Worm (Caenorhabditis elegans) whole organism, L1 larva: ENCODE measurements around the gene lbp-9.
A peak's percentile ranks its signal among the peaks of the same experiment; 100 is the strongest.

ENCODE experiments used
- C04F5.9 ChIP-seq: sonication (generic microtip); optimal IDR thresholded peaks from 2 replicates; lab custom pipeline; 2016; ENCODE audit warnings: missing genetic modification characterization, missing compliant biosample characterization
- F16B12.6 ChIP-seq: fragments of 150-350 bp; optimal IDR thresholded peaks from 2 replicates; lab custom pipeline; 2014; ENCODE audit warnings: missing biosample characterization, missing genetic modification characterization
- aha-1 ChIP-seq: fragments of 150-350 bp; optimal IDR thresholded peaks from 2 replicates; lab custom pipeline; 2014; ENCODE audit warnings: missing biosample characterization, missing genetic modification characterization
- ama-1 ChIP-seq: fragments of 150-350 bp; optimal IDR thresholded peaks from 2 replicates; lab custom pipeline; 2014
- blmp-1 ChIP-seq: fragments of 150-350 bp; optimal IDR thresholded peaks from 2 replicates; lab custom pipeline; 2014; ENCODE audit warnings: missing biosample characterization, missing genetic modification characterization
- ceh-63 ChIP-seq: fragments of 200-800 bp; sonication (Bioruptor generic); optimal IDR thresholded peaks from 2 replicates; lab custom pipeline; 2018; ENCODE audit warnings: mild to moderate bottlenecking, missing genetic modification characterization, missing compliant biosample characterization
- ceh-8 ChIP-seq: fragments of 200-800 bp; sonication (Bioruptor generic); optimal IDR thresholded peaks from 2 replicates; lab custom pipeline; 2018; ENCODE audit warnings: mild to moderate bottlenecking, missing genetic modification characterization, moderate library complexity, missing compliant biosample characterization
- ceh-82 ChIP-seq, 3 experiments: fragments of 150-350 bp in 1 of 3; sonication (generic microtip) in 2 of 3; optimal IDR thresholded peaks; 2 replicates each; lab custom pipeline; 2014 to 2017; ENCODE audit warnings: missing biosample characterization in 3 of 3, missing genetic modification characterization in 3 of 3
- ces-1 ChIP-seq: fragments of 150-350 bp; optimal IDR thresholded peaks from 2 replicates; lab custom pipeline; 2014; ENCODE audit warnings: missing biosample characterization, missing genetic modification reagents, missing genetic modification characterization
- dpl-1 ChIP-seq, 3 experiments: fragments of 150-350 bp in 2 of 3; sonication (generic microtip) in 1 of 3; optimal IDR thresholded peaks; 2 replicates each; lab custom pipeline; 2014 to 2017; ENCODE audit warnings: missing biosample characterization in 3 of 3, missing genetic modification characterization in 3 of 3, missing genetic modification reagents in 3 of 3
- efl-1 ChIP-seq, 4 experiments: fragments of 150-350 bp; optimal IDR thresholded peaks in 3 of 4; peaks in 1 of 4; 1 replicate in 1 of 4; 2 replicates in 3 of 4; lab custom pipeline; 2014; ENCODE audit warnings: missing biosample characterization in 2 of 4, missing genetic modification characterization in 2 of 4, missing genetic modification reagents in 2 of 4
- egl-13 ChIP-seq: sonication (generic microtip); optimal IDR thresholded peaks from 2 replicates; lab custom pipeline; 2016; ENCODE audit warnings: missing genotype, missing genetic modification reagents, missing genetic modification characterization, missing compliant biosample characterization
- egl-27 ChIP-seq, 2 experiments: fragments of 150-350 bp in 1 of 2; sonication (generic microtip); optimal IDR thresholded peaks; 3 replicates each; lab custom pipeline; 2017 to 2018; ENCODE audit warnings: missing biosample characterization in 2 of 2, missing genetic modification characterization in 2 of 2, missing genetic modification reagents in 2 of 2
- fkh-4 ChIP-seq: sonication (generic microtip); optimal IDR thresholded peaks from 2 replicates; lab custom pipeline; 2016; ENCODE audit warnings: missing compliant biosample characterization, missing genetic modification characterization, borderline replicate concordance
- hlh-4 ChIP-seq: sonication (generic microtip); optimal IDR thresholded peaks from 2 replicates; lab custom pipeline; 2016; ENCODE audit warnings: mild to moderate bottlenecking, missing genetic modification characterization, missing compliant biosample characterization
- irx-1 ChIP-seq: sonication (generic microtip); optimal IDR thresholded peaks from 2 replicates; lab custom pipeline; 2016; ENCODE audit warnings: missing genetic modification characterization, missing compliant biosample characterization
- isw-1 ChIP-seq: fragments of 200-800 bp; sonication (Bioruptor generic); IDR thresholded peaks from 2 replicates; pipeline ENCODE4 v1.3.6; 2022; ENCODE audit warnings: missing genetic modification characterization, missing compliant biosample characterization
- lin-13 ChIP-seq: fragments of 150-350 bp; optimal IDR thresholded peaks from 2 replicates; lab custom pipeline; 2014; ENCODE audit warnings: missing biosample characterization, missing genetic modification reagents, missing genetic modification characterization
- lin-14 ChIP-seq: fragments of 200-800 bp; sonication (Bioruptor generic); optimal IDR thresholded peaks from 2 replicates; lab custom pipeline; 2018; ENCODE audit warnings: mild to moderate bottlenecking, missing genetic modification characterization, moderate library complexity, missing compliant biosample characterization
- lin-35 ChIP-seq, 2 experiments: fragments of 150-350 bp; optimal IDR thresholded peaks; 2 replicates each; lab custom pipeline; 2014; ENCODE audit warnings: missing biosample characterization in 2 of 2, missing genetic modification characterization in 2 of 2, missing genetic modification reagents in 2 of 2
- lir-3 ChIP-seq: sonication (generic microtip); optimal IDR thresholded peaks from 2 replicates; lab custom pipeline; 2016; ENCODE audit warnings: mild to moderate bottlenecking, missing genetic modification characterization, moderate library complexity, missing compliant biosample characterization; ENCODE audit not compliant: poor library complexity
- lsy-2 ChIP-seq, 2 experiments: fragments of 150-350 bp; optimal IDR thresholded peaks; 2 replicates each; lab custom pipeline; 2014; ENCODE audit warnings: missing biosample characterization in 2 of 2, missing genetic modification characterization in 2 of 2
- mdl-1 ChIP-seq, 2 experiments: fragments of 150-350 bp; optimal IDR thresholded peaks; 2 replicates each; lab custom pipeline; 2014 to 2017; ENCODE audit warnings: missing biosample characterization in 2 of 2, missing genetic modification characterization in 2 of 2, inconsistent platforms in 1 of 2
- mep-1 ChIP-seq: fragments of 150-350 bp; optimal IDR thresholded peaks from 2 replicates; lab custom pipeline; 2014; ENCODE audit warnings: missing biosample characterization, missing genetic modification characterization
- nhr-11 ChIP-seq: fragments of 150-350 bp; optimal IDR thresholded peaks from 2 replicates; lab custom pipeline; 2014; ENCODE audit warnings: missing biosample characterization, missing genetic modification characterization
- nhr-12 ChIP-seq: sonication (generic microtip); optimal IDR thresholded peaks from 2 replicates; lab custom pipeline; 2017; ENCODE audit warnings: missing biosample characterization, missing genetic modification characterization
- nhr-19 ChIP-seq: fragments of 200-800 bp; sonication (Bioruptor generic); conservative IDR thresholded peaks from 2 replicates; pipeline ENCODE4 v1.3.6; 2022; ENCODE audit warnings: missing genetic modification characterization, missing compliant biosample characterization
- nhr-20 ChIP-seq: sonication (generic microtip); optimal IDR thresholded peaks from 2 replicates; lab custom pipeline; 2016; ENCODE audit warnings: mild to moderate bottlenecking, missing genetic modification characterization, missing compliant biosample characterization
- nhr-47 ChIP-seq: sonication (generic microtip); optimal IDR thresholded peaks from 2 replicates; lab custom pipeline; 2016; ENCODE audit warnings: mild to moderate bottlenecking, missing genetic modification characterization, moderate library complexity, missing compliant biosample characterization
- nhr-71 ChIP-seq: sonication (generic microtip); optimal IDR thresholded peaks from 2 replicates; lab custom pipeline; 2016; ENCODE audit warnings: mild to moderate bottlenecking, missing genetic modification characterization, moderate library complexity, missing compliant biosample characterization
- nhr-84 ChIP-seq: sonication (generic microtip); optimal IDR thresholded peaks from 2 replicates; lab custom pipeline; 2017; ENCODE audit warnings: missing biosample characterization, missing genetic modification characterization
- nhr-85 ChIP-seq: sonication (generic microtip); peaks from one replicate; lab custom pipeline; 2016; ENCODE audit warnings: missing genetic modification characterization, inconsistent platforms, missing compliant biosample characterization
- nhr-90 ChIP-seq: sonication (generic microtip); optimal IDR thresholded peaks from 2 replicates; lab custom pipeline; 2016; ENCODE audit warnings: mild to moderate bottlenecking, missing genetic modification characterization, missing compliant biosample characterization; ENCODE audit not compliant: poor library complexity
- pqm-1 ChIP-seq: sonication (generic microtip); optimal IDR thresholded peaks from 3 replicates; lab custom pipeline; 2017; ENCODE audit warnings: missing biosample characterization, missing genetic modification characterization
- rnt-1 ChIP-seq: sonication (generic microtip); optimal IDR thresholded peaks from 2 replicates; lab custom pipeline; 2016; ENCODE audit warnings: mild to moderate bottlenecking, missing genetic modification characterization, moderate library complexity, missing compliant biosample characterization
- skn-1 ChIP-seq: fragments of 150-350 bp; optimal IDR thresholded peaks from 2 replicates; lab custom pipeline; 2014; ENCODE audit warnings: missing biosample characterization, missing genetic modification characterization
- snu-23 ChIP-seq: sonication (generic microtip); optimal IDR thresholded peaks from 2 replicates; lab custom pipeline; 2016; ENCODE audit warnings: missing genetic modification characterization, missing compliant biosample characterization
- sup-37 ChIP-seq: fragments of 200-800 bp; sonication (Bioruptor generic); optimal IDR thresholded peaks from 2 replicates; lab custom pipeline; 2018; ENCODE audit warnings: mild to moderate bottlenecking, missing genetic modification characterization, missing compliant biosample characterization
- swsn-7 ChIP-seq: sonication (generic microtip); optimal IDR thresholded peaks from 2 replicates; lab custom pipeline; 2016; ENCODE audit warnings: missing genetic modification characterization, missing compliant biosample characterization
- tbx-2 ChIP-seq: sonication (generic microtip); optimal IDR thresholded peaks from 2 replicates; lab custom pipeline; 2016; ENCODE audit warnings: missing genetic modification characterization, missing compliant biosample characterization
- tlp-1 ChIP-seq: fragments of 150-350 bp; optimal IDR thresholded peaks from 2 replicates; lab custom pipeline; 2014; ENCODE audit warnings: missing biosample characterization, missing genetic modification characterization
- unc-62 ChIP-seq: fragments of 150-350 bp; optimal IDR thresholded peaks from 2 replicates; lab custom pipeline; 2014; ENCODE audit warnings: missing biosample characterization, missing genetic modification reagents, missing genetic modification characterization
- xbp-1 ChIP-seq: sonication (generic microtip); optimal IDR thresholded peaks from 2 replicates; lab custom pipeline; 2016; ENCODE audit warnings: missing genetic modification characterization, missing compliant biosample characterization
- zag-1 ChIP-seq: fragments of 150-350 bp; optimal IDR thresholded peaks from 2 replicates; lab custom pipeline; 2014; ENCODE audit warnings: missing biosample characterization, missing genetic modification characterization
- ztf-11 ChIP-seq, 2 experiments: sonication (generic microtip); optimal IDR thresholded peaks; 2 replicates each; lab custom pipeline; 2016 to 2017; ENCODE audit warnings: missing genetic modification characterization in 2 of 2, missing biosample characterization in 1 of 2, missing compliant biosample characterization in 1 of 2
- ztf-4 ChIP-seq: fragments of 150-350 bp; optimal IDR thresholded peaks from 2 replicates; lab custom pipeline; 2014; ENCODE audit warnings: missing biosample characterization, missing genetic modification characterization

The lbp-9 gene

DNA sequence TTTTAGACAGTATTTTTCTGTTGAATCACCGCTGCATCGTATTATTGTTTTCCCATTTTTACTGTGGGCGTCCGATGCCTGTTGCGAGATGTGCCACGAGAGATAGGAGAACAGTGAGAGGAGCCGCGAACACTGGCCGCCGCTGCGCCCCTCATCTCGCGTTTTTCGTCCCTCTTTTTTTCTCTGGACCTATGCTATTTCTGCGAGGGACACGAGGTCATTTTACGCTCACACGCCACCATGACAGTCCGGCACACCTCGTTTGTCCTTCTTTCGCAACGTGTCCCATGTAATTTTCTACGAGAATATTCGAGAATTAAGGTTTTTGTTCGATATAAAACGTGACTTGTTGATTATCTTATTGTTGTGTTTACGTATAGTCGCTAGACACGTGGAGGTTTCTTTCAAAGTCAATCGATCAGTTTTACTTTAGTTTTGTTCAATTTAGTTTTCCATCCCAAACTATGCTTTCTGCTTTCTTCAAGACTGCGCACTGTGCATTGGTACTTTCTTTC lies at the start of gene lbp-9:
TSS of gene lbp-9 (plus strand) at position 465 of the 515 bp plus-strand sequence.
- TF ChIP-seq C04F5.9 (tag; lab: Kevin White, UChicago), result peak; percentile 15
- peak; percentile 12 to 35 for TF ChIP-seq efl-1 (optimal IDR thresholded peaks at IDR 0.05; lab: Kevin White, UChicago)
- peak; percentile 36 to 82 for TF ChIP-seq efl-1 (GFP tag; optimal IDR thresholded peaks at IDR 0.05 in 1 of 2; lab: Kevin White, UChicago)
- no peak for TF ChIP-seq pqm-1 (tag; lab: Kevin White, UChicago)
- peak; percentile 43 for TF ChIP-seq nhr-90 (tag; lab: Kevin White, UChicago)
- TF ChIP-seq nhr-84, result no peak
- peak; percentile 10 for TF ChIP-seq rnt-1
- TF ChIP-seq xbp-1 (tag; lab: Kevin White, UChicago), result peak; percentile 35
- no peak for TF ChIP-seq unc-62
- TF ChIP-seq isw-1 (GFP tag; lab: Robert Waterston, UW), result no peak
- TF ChIP-seq nhr-71 (tag; lab: Kevin White, UChicago), result peak; percentile 80
- TF ChIP-seq ztf-4 (tag; lab: Kevin White, UChicago), result peak; percentile 21
- TF ChIP-seq swsn-7 (tag; lab: Kevin White, UChicago), result peak; percentile 40
- TF ChIP-seq ceh-63 (GFP tag; lab: Kevin White, UChicago), result no peak
- TF ChIP-seq blmp-1 (tag; lab: Kevin White, UChicago), result peak; percentile 36
- TF ChIP-seq snu-23, result peak; percentile 80
- TF ChIP-seq nhr-85 (tag; lab: Kevin White, UChicago), result peak; percentile 91
- peak; percentile 23 for TF ChIP-seq tbx-2 (tag; lab: Kevin White, UChicago)
- TF ChIP-seq lin-35 (GFP tag; optimal IDR thresholded peaks at IDR 0.05; lab: Kevin White, UChicago), result peak; percentile 42 to 69
- TF ChIP-seq dpl-1 (GFP tag; optimal IDR thresholded peaks at IDR 0.05; lab: Kevin White, UChicago), result peak in 2 of 3 experiments; percentile 6 to 50
- TF ChIP-seq nhr-47 (tag; lab: Kevin White, UChicago), result peak; percentile 41
- TF ChIP-seq ama-1 (lab: Kevin White, UChicago), result no peak
- TF ChIP-seq zag-1 (tag; lab: Kevin White, UChicago), result no peak
- TF ChIP-seq mdl-1 (tag; optimal IDR thresholded peaks at IDR 0.05; lab: Kevin White, UChicago), result peak in 1 of 2 experiments; percentile 81
- TF ChIP-seq irx-1 (tag; lab: Kevin White, UChicago), result peak; percentile 25
- peak; percentile 74 for TF ChIP-seq skn-1 (tag; lab: Kevin White, UChicago)
- TF ChIP-seq nhr-12 (tag; lab: Kevin White, UChicago), result no peak
- peak in 1 of 3 experiments; percentile 31 for TF ChIP-seq ceh-82 (tag; optimal IDR thresholded peaks at IDR 0.05; lab: Kevin White, UChicago)
- TF ChIP-seq lin-14 (GFP tag; lab: Kevin White, UChicago), result peak; percentile 99
- TF ChIP-seq mep-1, result peak; percentile 89
- TF ChIP-seq tlp-1 (tag; lab: Kevin White, UChicago), result no peak
- peak; percentile 28 for TF ChIP-seq lin-13
- TF ChIP-seq nhr-20 (tag; lab: Kevin White, UChicago), result peak; percentile 88
- TF ChIP-seq nhr-19 (GFP tag; lab: Robert Waterston, UW), result peak; percentile 37; the same call in 1 of the 2 replicates
- peak; percentile 15 to 34 for TF ChIP-seq lsy-2 (tag; optimal IDR thresholded peaks at IDR 0.05; lab: Kevin White, UChicago)
- TF ChIP-seq egl-13, result no peak
- TF ChIP-seq, all 84 proteins: peak for 25

DNA sequence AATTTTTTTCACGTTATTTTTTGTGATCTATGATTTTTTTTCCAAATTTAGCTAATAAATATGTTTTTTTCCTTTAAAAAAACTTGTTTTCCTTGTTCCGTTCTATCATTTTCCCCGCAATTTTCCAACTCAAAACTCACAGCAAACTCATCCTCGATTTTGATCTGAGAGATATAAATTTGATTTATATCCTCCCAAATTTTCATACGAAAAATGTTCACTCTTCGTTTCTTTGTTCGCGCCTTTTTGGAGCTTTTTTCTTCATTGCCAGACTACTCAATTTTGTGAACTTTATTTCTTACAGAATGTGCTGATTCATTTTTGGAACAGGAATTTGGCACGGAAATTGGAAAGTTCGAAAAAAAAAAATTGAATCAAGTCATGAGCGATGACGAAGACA lies 49.6 kb upstream of the lbp-9 start, which contains the start of gene F59A7.14:
TSS of gene F59A7.14 (plus strand) at position 301 of the 400 bp plus-strand sequence.
- no peak for TF ChIP-seq hlh-4 (tag; lab: Kevin White, UChicago)
- no peak for TF ChIP-seq ztf-11 (tag; optimal IDR thresholded peaks at IDR 0.05; lab: Kevin White, UChicago)
- TF ChIP-seq ztf-4 (tag; lab: Kevin White, UChicago), result no peak
- no peak for TF ChIP-seq nhr-11 (tag; lab: Kevin White, UChicago)
- TF ChIP-seq snu-23, result no peak
- no peak for TF ChIP-seq nhr-20 (tag; lab: Kevin White, UChicago)
- TF ChIP-seq ceh-8 (GFP tag; lab: Kevin White, UChicago), result no peak
- no peak for TF ChIP-seq sup-37 (GFP tag; lab: Kevin White, UChicago)
- no peak for TF ChIP-seq nhr-84
- TF ChIP-seq ces-1 (GFP tag; lab: Kevin White, UChicago), result no peak
- no peak for TF ChIP-seq ama-1 (lab: Kevin White, UChicago)
- no peak for TF ChIP-seq nhr-85 (tag; lab: Kevin White, UChicago)
- no peak for TF ChIP-seq fkh-4 (tag; lab: Kevin White, UChicago)
- no peak for TF ChIP-seq aha-1 (tag; lab: Kevin White, UChicago)
- TF ChIP-seq ceh-63 (GFP tag; lab: Kevin White, UChicago), result no peak
- TF ChIP-seq egl-27 (tag; optimal IDR thresholded peaks at IDR 0.05; lab: Kevin White, UChicago), result no peak
- TF ChIP-seq swsn-7 (tag; lab: Kevin White, UChicago), result no peak
- no peak for TF ChIP-seq F16B12.6 (tag; lab: Kevin White, UChicago)
- TF ChIP-seq nhr-12 (tag; lab: Kevin White, UChicago), result no peak
- TF ChIP-seq lir-3 (tag; lab: Kevin White, UChicago), result no peak
